Worm (Caenorhabditis elegans) whole organism, L1 larva: ENCODE data around the gene nra-1.

Experiments
- ceh-8 ChIP-seq: fragments of 200-800 bp; sonication (Bioruptor generic); optimal IDR thresholded peaks from 2 replicates; lab custom pipeline; 2018; ENCODE audit warnings: mild to moderate bottlenecking, missing genetic modification characterization, moderate library complexity, missing compliant biosample characterization
- egl-13 ChIP-seq: sonication (generic microtip); optimal IDR thresholded peaks from 2 replicates; lab custom pipeline; 2016; ENCODE audit warnings: missing genotype, missing genetic modification reagents, missing genetic modification characterization, missing compliant biosample characterization
- egl-27 ChIP-seq, 2 experiments: fragments of 150-350 bp in 1 of 2; sonication (generic microtip); optimal IDR thresholded peaks; 3 replicates each; lab custom pipeline; 2017 to 2018; ENCODE audit warnings: missing biosample characterization in 2 of 2, missing genetic modification characterization in 2 of 2, missing genetic modification reagents in 2 of 2
- fkh-4 ChIP-seq: sonication (generic microtip); optimal IDR thresholded peaks from 2 replicates; lab custom pipeline; 2016; ENCODE audit warnings: missing compliant biosample characterization, missing genetic modification characterization, borderline replicate concordance
- grh-1 ChIP-seq: fragments of 200-800 bp; sonication (Bioruptor generic); IDR thresholded peaks from 2 replicates; pipeline ENCODE4 v1.3.6; 2022; ENCODE audit warnings: missing genetic modification reagents, missing genetic modification characterization, missing compliant biosample characterization
- hlh-17 ChIP-seq: fragments of 200-800 bp; sonication (Bioruptor generic); optimal IDR thresholded peaks from 2 replicates; lab custom pipeline; 2018; ENCODE audit warnings: missing genetic modification characterization, mild to moderate bottlenecking, missing compliant biosample characterization, moderate library complexity, borderline replicate concordance
- lsy-2 ChIP-seq, 2 experiments: fragments of 150-350 bp; optimal IDR thresholded peaks; 2 replicates each; lab custom pipeline; 2014; ENCODE audit warnings: missing biosample characterization in 2 of 2, missing genetic modification characterization in 2 of 2
- sox-4 ChIP-seq: sonication (generic microtip); optimal IDR thresholded peaks from 2 replicates; lab custom pipeline; 2016; ENCODE audit warnings: missing genetic modification characterization, missing compliant biosample characterization
- unc-62 ChIP-seq: fragments of 150-350 bp; optimal IDR thresholded peaks from 2 replicates; lab custom pipeline; 2014; ENCODE audit warnings: missing biosample characterization, missing genetic modification reagents, missing genetic modification characterization
- unc-86 ChIP-seq: sonication (generic microtip); optimal IDR thresholded peaks from 2 replicates; lab custom pipeline; 2016; ENCODE audit warnings: missing genetic modification characterization, missing compliant biosample characterization
- ztf-11 ChIP-seq, 2 experiments: sonication (generic microtip); optimal IDR thresholded peaks; 2 replicates each; lab custom pipeline; 2016 to 2017; ENCODE audit warnings: missing genetic modification characterization in 2 of 2, missing biosample characterization in 1 of 2, missing compliant biosample characterization in 1 of 2

ce11 chrIV:17294489-17294888, 10.5 kb upstream of the nra-1 start, which contains the start of gene T28F3.5:
- no peak for TF ChIP-seq fkh-4
- TF ChIP-seq ceh-8, result no peak
- TF ChIP-seq hlh-17 (GFP tag; lab: Kevin White, UChicago), result no peak
- TF ChIP-seq grh-1, result no peak
- no peak for TF ChIP-seq egl-13 (tag; lab: Kevin White, UChicago)
- TF ChIP-seq ztf-11 (tag; optimal IDR thresholded peaks at IDR 0.05; lab: Kevin White, UChicago), result no peak
- TF ChIP-seq lsy-2 (tag; optimal IDR thresholded peaks at IDR 0.05; lab: Kevin White, UChicago), result no peak
- TF ChIP-seq unc-86 (tag; lab: Kevin White, UChicago), result no peak
- TF ChIP-seq sox-4 (tag; lab: Kevin White, UChicago), result no peak
- no peak for TF ChIP-seq egl-27 (tag; optimal IDR thresholded peaks at IDR 0.05; lab: Kevin White, UChicago)
- TF ChIP-seq unc-62 (GFP tag; lab: Kevin White, UChicago), result no peak
